Worm (Caenorhabditis elegans): ENCODE data around the gene sra-12.

DNA sequence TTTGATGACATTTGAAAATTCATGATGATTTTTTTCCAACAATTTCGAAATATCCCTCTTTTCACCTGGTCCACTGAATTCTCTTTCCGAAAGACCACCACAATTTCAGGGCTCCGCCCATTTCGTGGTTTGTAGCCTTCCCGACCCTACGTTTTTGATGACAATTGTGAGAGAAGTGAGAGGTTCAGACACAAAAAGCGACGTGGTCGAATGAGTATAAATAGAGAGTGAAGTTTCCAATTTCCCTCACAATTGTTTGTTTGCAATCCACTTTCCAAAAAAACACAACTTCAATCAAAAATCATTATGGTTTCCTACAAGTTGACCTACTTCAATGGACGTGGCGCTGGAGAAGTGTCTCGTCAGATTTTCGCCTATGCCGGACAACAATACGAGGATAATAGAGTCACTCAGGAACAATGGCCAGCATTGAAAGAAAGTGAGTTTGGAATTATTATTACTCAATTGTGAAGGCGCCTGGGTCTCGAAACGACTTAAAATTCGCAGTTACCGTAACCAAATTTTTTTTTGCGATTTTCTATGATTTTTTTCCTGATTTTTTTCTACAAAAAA lies 45.9 kb upstream of the sra-12 start, which contains the start of gene gst-5:
- TF ChIP-seq ets-4 (tag; optimal IDR thresholded peaks at IDR 0.05) (no peak), pha-4 (tag; optimal IDR thresholded peaks at IDR 0.05) (no peak)

Measured in whole organism, late embryonic.